Worm (Caenorhabditis elegans) whole organism, mixed stage, embryonic: ENCODE results near the gene pigk-1.

Source experiments
- drap-1 ChIP-seq: fragments of 200-800 bp; sonication (Bioruptor generic); optimal IDR thresholded peaks from 3 replicates; lab custom pipeline; 2018; ENCODE audit warnings: mild to moderate bottlenecking, missing genetic modification characterization, missing compliant biosample characterization
- pha-4 ChIP-seq: fragments of 150-350 bp; optimal IDR thresholded peaks from 2 replicates; lab custom pipeline; 2018; ENCODE audit warnings: missing biosample characterization, missing genetic modification reagents, missing genetic modification characterization

- TF ChIP-seq pha-4 (tag; lab: Kevin White, UChicago) (no peak), drap-1 (GFP tag; lab: Kevin White, UChicago) (no peak)
Observed at ce11 chrIV:11109771-11110170, at the start of gene pigk-1.
